In the genomic region with DNA sequence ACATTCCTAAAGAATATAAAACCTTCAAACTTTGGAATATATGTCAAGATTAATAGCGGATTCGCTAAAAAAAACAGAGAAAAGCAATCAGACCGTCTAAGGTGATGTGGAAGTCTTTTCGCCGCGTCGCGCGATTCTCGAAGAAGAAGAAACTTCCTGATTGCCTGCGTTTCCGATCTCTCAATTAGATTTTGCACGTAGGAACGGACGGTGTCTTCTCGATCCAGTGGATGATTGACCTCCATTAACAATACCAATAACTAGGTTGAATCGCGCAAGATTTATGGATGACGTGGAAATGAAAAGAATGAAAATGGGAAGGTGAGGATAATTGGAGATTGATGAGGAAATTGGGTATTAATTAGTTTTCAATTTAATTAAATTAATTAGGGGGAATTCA, we compare ENCODE assay signal across 6 worm cellular contexts.
A peak's percentile ranks its signal among the peaks of the same experiment; 100 is the strongest.
TF ChIP-seq lines count a peak whose summit lies in the region.

No protein-coding gene starts in this region.

TF ChIP-seq in whole organism, L1 larva, 84 proteins besides CTCF, POLR2A, EP300 and RAD21 (continues in another document):
- TF ChIP-seq elt-3 (tag; optimal IDR thresholded peaks at IDR 0.05; lab: Kevin White, UChicago) (peak in 1 of 6 experiments; percentile 59), unc-130 (tag; optimal IDR thresholded peaks at IDR 0.05; lab: Kevin White, UChicago) (no peak), nhr-77 (tag; optimal IDR thresholded peaks at IDR 0.05; lab: Kevin White, UChicago) (no peak), nhr-47 (tag; optimal IDR thresholded peaks at IDR 0.05; lab: Kevin White, UChicago) (no peak), ceh-90 (tag; optimal IDR thresholded peaks at IDR 0.05; lab: Kevin White, UChicago) (no peak), xbp-1 (tag; optimal IDR thresholded peaks at IDR 0.05; lab: Kevin White, UChicago) (no peak), irx-1 (tag; optimal IDR thresholded peaks at IDR 0.05; lab: Kevin White, UChicago) (no peak), ets-5 (GFP tag; IDR thresholded peaks at IDR 0.05; lab: Robert Waterston, UW) (no peak), efl-1 (optimal IDR thresholded peaks at IDR 0.05; lab: Kevin White, UChicago) (no peak), efl-1 (GFP tag; optimal IDR thresholded peaks at IDR 0.05 in 1 of 2; lab: Kevin White, UChicago) (peak in 1 of 2 experiments; percentile 17), mep-1 (tag; optimal IDR thresholded peaks at IDR 0.05; lab: Kevin White, UChicago) (peak; percentile 3), blmp-1 (tag; optimal IDR thresholded peaks at IDR 0.05; lab: Kevin White, UChicago) (peak; percentile 83), nhr-85 (tag; lab: Kevin White, UChicago) (peak; percentile 73), F16B12.6 (tag; optimal IDR thresholded peaks at IDR 0.05; lab: Kevin White, UChicago) (no peak), hlh-17 (GFP tag; optimal IDR thresholded peaks at IDR 0.05; lab: Kevin White, UChicago; ENCODE audit: borderline replicate concordance) (no peak)

TF ChIP-seq in whole organism, L2 larva, 48 proteins besides CTCF, POLR2A, EP300 and RAD21:
- TF ChIP-seq nhr-129 (tag; optimal IDR thresholded peaks at IDR 0.05; lab: Kevin White, UChicago) (peak; percentile 43), ama-1 (optimal IDR thresholded peaks at IDR 0.05; lab: Kevin White, UChicago) (peak; percentile 22), fos-1 (tag; optimal IDR thresholded peaks at IDR 0.05; lab: Kevin White, UChicago) (no peak)

TF ChIP-seq in whole organism, L3 larva, 47 proteins besides CTCF, POLR2A, EP300 and RAD21:
- TF ChIP-seq lsy-12 (tag; optimal IDR thresholded peaks at IDR 0.05; lab: Kevin White, UChicago) = no peak
- TF ChIP-seq nhr-23 (tag; optimal IDR thresholded peaks at IDR 0.05; lab: Kevin White, UChicago) = peak; percentile 78
- TF ChIP-seq ama-1 (optimal IDR thresholded peaks at IDR 0.05; lab: Kevin White, UChicago) = peak; percentile 75
- no peak for TF ChIP-seq egl-5 (tag; optimal IDR thresholded peaks at IDR 0.05; lab: Kevin White, UChicago)
- TF ChIP-seq fos-1 (tag; optimal IDR thresholded peaks at IDR 0.05; lab: Kevin White, UChicago) = no peak
- TF ChIP-seq elt-1 (tag; optimal IDR thresholded peaks at IDR 0.05; lab: Kevin White, UChicago) = no peak
- TF ChIP-seq egl-27 (tag; optimal IDR thresholded peaks at IDR 0.05; lab: Kevin White, UChicago) = no peak
- no peak for TF ChIP-seq tbx-2 (tag; optimal IDR thresholded peaks at IDR 0.05; lab: Kevin White, UChicago)
- TF ChIP-seq lin-39 (tag; optimal IDR thresholded peaks at IDR 0.05; lab: Kevin White, UChicago) = no peak
- TF ChIP-seq skn-1 (tag; optimal IDR thresholded peaks at IDR 0.05; lab: Kevin White, UChicago) = no peak
- no peak for TF ChIP-seq nhr-12 (tag; optimal IDR thresholded peaks at IDR 0.05; lab: Kevin White, UChicago)
- TF ChIP-seq mdl-1 (tag; optimal IDR thresholded peaks at IDR 0.05; lab: Kevin White, UChicago) = no peak
- TF ChIP-seq nhr-25 (tag; optimal IDR thresholded peaks at IDR 0.05; lab: Kevin White, UChicago) = peak; percentile 38
- no peak for TF ChIP-seq nhr-11 (tag; optimal IDR thresholded peaks at IDR 0.05; lab: Kevin White, UChicago)
- TF ChIP-seq eor-1 (tag; optimal IDR thresholded peaks at IDR 0.05; lab: Kevin White, UChicago) = no peak
TF ChIP-seq in whole organism, L3 larva: peak in this region for 3.

TF ChIP-seq in whole organism, L4 larva, 104 proteins besides CTCF, POLR2A, EP300 and RAD21:
- TF ChIP-seq unc-62 (GFP tag; optimal IDR thresholded peaks at IDR 0.05 in 1 of 2; lab: Kevin White, UChicago) (peak in 1 of 2 experiments; percentile 80), unc-62 (tag; optimal IDR thresholded peaks at IDR 0.05; lab: Kevin White, UChicago) (no peak), T26A8.4 (GFP tag; IDR thresholded peaks at IDR 0.05; lab: Robert Waterston, UW) (0 out of 2 replicates have a peak, but pooled peaks have one; percentile 34), egl-43 (GFP tag; IDR thresholded peaks at IDR 0.05; lab: Robert Waterston, UW) (no peak), pqm-1 (tag; optimal IDR thresholded peaks at IDR 0.05; lab: Kevin White, UChicago) (no peak), ama-1 (optimal IDR thresholded peaks at IDR 0.05; lab: Kevin White, UChicago) (peak; percentile 63), nhr-25 (tag; optimal IDR thresholded peaks at IDR 0.05; lab: Kevin White, UChicago; ENCODE audit: borderline replicate concordance, insufficient read depth) (peak; percentile 58), nhr-28 (tag; optimal IDR thresholded peaks at IDR 0.05; lab: Kevin White, UChicago) (peak; percentile 22), F10B5.3 (tag; optimal IDR thresholded peaks at IDR 0.05; lab: Kevin White, UChicago) (no peak), daf-12 (tag; optimal IDR thresholded peaks at IDR 0.05; lab: Kevin White, UChicago) (no peak), hlh-11 (tag; optimal IDR thresholded peaks at IDR 0.05; lab: Kevin White, UChicago) (peak; percentile 8), mxl-2 (GFP tag; conservative IDR thresholded peaks at IDR 0.05; lab: Robert Waterston, UW) (no peak), zip-11 (GFP tag; IDR thresholded peaks at IDR 0.05; lab: Robert Waterston, UW) (no peak), nhr-237 (tag; optimal IDR thresholded peaks at IDR 0.05; lab: Kevin White, UChicago) (no peak)

TF ChIP-seq in whole organism, mixed stage, embryonic, 35 proteins besides CTCF, POLR2A, EP300 and RAD21:
- TF ChIP-seq mab-5 (tag; optimal IDR thresholded peaks at IDR 0.05; lab: Kevin White, UChicago) (no peak), unc-62 (GFP tag; optimal IDR thresholded peaks at IDR 0.05; lab: Kevin White, UChicago) (peak; percentile 21), drap-1 (GFP tag; optimal IDR thresholded peaks at IDR 0.05; lab: Kevin White, UChicago) (no peak), ceh-43 (GFP tag; optimal IDR thresholded peaks at IDR 0.05; lab: Kevin White, UChicago) (peak; percentile 40)

TF ChIP-seq in whole organism, young adult, 124 proteins besides CTCF, POLR2A, EP300 and RAD21:
- TF ChIP-seq him-1 (tag; optimal IDR thresholded peaks at IDR 0.05; lab: Kevin White, UChicago) (no peak), ama-1 (optimal IDR thresholded peaks at IDR 0.05; lab: Kevin White, UChicago) (peak; percentile 20), ama-1 (GFP tag; optimal IDR thresholded peaks at IDR 0.05; lab: Kevin White, UChicago) (no peak)
TF ChIP-seq in whole organism, young adult: peak in this region for 1.
